Fruit fly (Drosophila melanogaster): ENCODE results near the gene Keap1.

Keap1 gene

DNA sequence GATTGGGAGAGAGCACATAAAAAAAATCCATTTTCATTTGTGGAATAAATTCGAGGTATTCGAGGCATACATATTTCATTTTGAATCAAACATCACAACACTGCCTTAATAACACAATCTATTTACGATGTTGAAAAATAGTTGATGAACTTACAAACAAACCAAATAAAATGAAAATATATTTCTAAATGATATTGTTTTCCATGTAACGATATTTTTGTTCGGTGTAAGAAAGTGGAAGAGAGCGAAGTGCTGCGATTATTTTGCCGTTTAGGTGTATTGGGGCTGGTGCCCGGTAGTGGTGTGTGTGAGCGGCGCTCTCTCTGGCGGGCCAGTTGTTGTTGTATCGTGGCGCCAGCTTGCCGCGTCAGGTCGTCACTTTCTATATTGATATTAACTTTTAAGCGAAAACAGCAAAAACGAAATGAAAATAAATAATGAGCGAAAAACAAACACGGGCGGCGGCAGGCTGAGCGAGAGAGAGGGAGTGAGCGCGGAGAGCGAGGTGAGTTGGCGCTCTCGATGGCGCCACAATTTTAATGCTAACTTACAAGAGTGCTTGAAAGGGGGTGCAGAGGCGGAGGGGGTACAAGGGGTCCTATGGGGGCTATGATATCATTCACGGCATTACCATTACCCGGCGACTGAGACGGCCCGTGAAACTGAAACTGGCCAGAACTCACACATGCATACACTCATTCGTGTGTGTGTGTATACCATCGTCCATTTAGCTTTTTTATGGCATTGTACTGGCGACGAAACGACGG is 14.5 kb downstream of the Keap1 start (continued):
- TF ChIP-seq Abd-B (GFP tag; optimal IDR thresholded peaks at IDR 0.05) (peak; percentile 83), lmd (GFP tag; IDR thresholded peaks at IDR 0.05) (peak; percentile 93; the same call in 1 of the 2 replicates), z (GFP tag; IDR thresholded peaks at IDR 0.05) (0 out of 3 replicates have a peak, but pooled peaks have one; percentile 54), Bdp1 (GFP tag; optimal IDR thresholded peaks at IDR 0.05) (peak; percentile 79), CG14860 (GFP tag; IDR thresholded peaks at IDR 0.05; ENCODE audit: partially characterized antibody) (no peak), sr (GFP tag; IDR thresholded peaks at IDR 0.05) (peak; percentile 45; the same call in 2 of the 3 replicates), jumu (GFP tag; optimal IDR thresholded peaks at IDR 0.05) (peak; percentile 90), en (GFP tag; optimal IDR thresholded peaks at IDR 0.05) (peak; percentile 76), CG1792 (GFP tag; optimal IDR thresholded peaks at IDR 0.05) (peak; percentile 84), CG43689 (GFP tag; IDR thresholded peaks at IDR 0.05) (peak; percentile 44; the same call in 1 of the 2 replicates), cwo (GFP tag; optimal IDR thresholded peaks at IDR 0.05) (peak; percentile 93), prd (optimal IDR thresholded peaks at IDR 0.05) (no peak), prd (GFP tag; IDR thresholded peaks at IDR 0.05) (peak; percentile 92), ssp (GFP tag; IDR thresholded peaks at IDR 0.05) (peak; percentile 79), Ravus (GFP tag; IDR thresholded peaks at IDR 0.05) (peak; percentile 64), HHEX (GFP tag; optimal IDR thresholded peaks at IDR 0.05) (peak; percentile 89), schlank (tag; optimal IDR thresholded peaks at IDR 0.05) (peak; percentile 81), dmrt99B (tag; optimal IDR thresholded peaks at IDR 0.05) (peak; percentile 97), onecut (GFP tag; IDR thresholded peaks at IDR 0.05) (peak; percentile 77), Fer2 (tag; optimal IDR thresholded peaks at IDR 0.05) (peak; percentile 78), ci (GFP tag; IDR thresholded peaks at IDR 0.05) (peak; percentile 90), pzg (GFP tag; optimal IDR thresholded peaks at IDR 0.05) (peak; percentile 12), Lim3 (GFP tag; IDR thresholded peaks at IDR 0.05) (peak; percentile 35; the same call in 1 of the 2 replicates), Dll (GFP tag; IDR thresholded peaks at IDR 0.05; ENCODE audit: partially characterized antibody) (0 out of 4 replicates have a peak, but pooled peaks have one; percentile 43), CG10565 (GFP tag; optimal IDR thresholded peaks at IDR 0.05) (peak; percentile 63), CrebB (tag; optimal IDR thresholded peaks at IDR 0.05) (peak; percentile 81), ranshi (GFP tag; IDR thresholded peaks at IDR 0.05) (peak; percentile 71), Sox100B (GFP tag; optimal IDR thresholded peaks at IDR 0.05) (peak; percentile 93), Lhr (GFP tag; optimal IDR thresholded peaks at IDR 0.05) (peak; percentile 65), Ets65A (GFP tag) (peak; percentile 96), CG7556 (GFP tag; optimal IDR thresholded peaks at IDR 0.05) (peak; percentile 97), CG34224 (GFP tag; IDR thresholded peaks at IDR 0.05; ENCODE audit: partially characterized antibody) (peak; percentile 64), tup (GFP tag; optimal IDR thresholded peaks at IDR 0.05) (peak; percentile 43), cas (GFP tag; IDR thresholded peaks at IDR 0.05) (peak; percentile 55; the same call in 1 of the 2 replicates), CG3838 (GFP tag; optimal IDR thresholded peaks at IDR 0.05) (peak; percentile 83), bigmax (GFP tag; optimal IDR thresholded peaks at IDR 0.05) (peak; percentile 5), sima (GFP tag; optimal IDR thresholded peaks at IDR 0.05) (peak; percentile 76), YL-1 (GFP tag; optimal IDR thresholded peaks at IDR 0.05) (peak; percentile 68), ind (GFP tag; optimal IDR thresholded peaks at IDR 0.05) (peak; percentile 94), Hey (tag; optimal IDR thresholded peaks at IDR 0.05) (peak; percentile 76), B-H2 (GFP tag; optimal IDR thresholded peaks at IDR 0.05) (peak; percentile 69), fu2 (GFP tag; optimal IDR thresholded peaks at IDR 0.05) (peak; percentile 91), CG8388 (GFP tag; optimal IDR thresholded peaks at IDR 0.05) (peak; percentile 94), CG6683 (GFP tag; optimal IDR thresholded peaks at IDR 0.05) (peak; percentile 90), Xrp1 (GFP tag; IDR thresholded peaks at IDR 0.05) (peak; percentile 91), insv (GFP tag; optimal IDR thresholded peaks at IDR 0.05) (peak; percentile 40 to 58), CG8281 (tag; optimal IDR thresholded peaks at IDR 0.05) (peak; percentile 78), Adf1 (GFP tag; IDR thresholded peaks at IDR 0.05) (peak; percentile 79), disco-r (GFP tag; optimal IDR thresholded peaks at IDR 0.05) (peak; percentile 64)

Data from whole organism, embryonic.